Fruit fly (Drosophila melanogaster): ENCODE data around the gene plh.

Gene plh

DNA sequence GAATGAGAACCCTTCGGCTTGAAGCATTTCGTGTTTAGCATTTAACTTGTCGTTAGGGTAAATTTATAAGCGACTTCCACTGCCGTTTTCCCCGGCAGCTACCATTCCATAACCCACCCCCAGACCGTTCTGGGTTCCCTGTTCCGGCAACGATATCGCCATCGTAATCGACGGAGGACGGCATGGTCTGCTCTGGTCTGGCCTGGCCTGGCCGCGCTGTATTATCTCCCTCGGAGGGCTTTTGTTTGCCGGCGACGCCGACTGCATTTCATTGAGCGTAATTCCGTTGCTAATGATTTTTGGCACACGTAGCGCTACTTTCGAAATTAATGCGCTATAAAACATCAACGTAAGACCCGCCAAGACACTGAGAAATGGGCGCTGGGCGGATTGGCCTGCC, 26.1 kb downstream of the plh start (continued):
- TF ChIP-seq kni (GFP tag; optimal IDR thresholded peaks at IDR 0.05) (peak; percentile 9), CG7839 (tag; optimal IDR thresholded peaks at IDR 0.05) (no peak), da (GFP tag; optimal IDR thresholded peaks at IDR 0.05) (no peak), sens (GFP tag) (peak; percentile 64), CG12219 (GFP tag; optimal IDR thresholded peaks at IDR 0.05) (no peak), CG4360 (GFP tag; IDR thresholded peaks at IDR 0.05) (peak; percentile 36; the same call in 1 of the 2 replicates), pzg (GFP tag; optimal IDR thresholded peaks at IDR 0.05) (no peak), CG13894 (tag; optimal IDR thresholded peaks at IDR 0.05) (peak; percentile 42), Dp (GFP tag; optimal IDR thresholded peaks at IDR 0.05) (no peak), luna (GFP tag; optimal IDR thresholded peaks at IDR 0.05) (no peak), tio (GFP tag; optimal IDR thresholded peaks at IDR 0.05) (no peak), CG11696 (GFP tag; IDR thresholded peaks at IDR 0.05) (0 out of 2 replicates have a peak, but pooled peaks have one; percentile 12), Camta (GFP tag; optimal IDR thresholded peaks at IDR 0.05) (no peak)

- TF ChIP-seq zen (tag; optimal IDR thresholded peaks at IDR 0.05) (peak; percentile 28), Usf (GFP tag; optimal IDR thresholded peaks at IDR 0.05) (no peak), eve (GFP tag; optimal IDR thresholded peaks at IDR 0.05) (peak in 1 of 2 experiments; percentile 25)
Observed at dm6 chr3R:4984132-4984531, 26.7 kb downstream of the plh start, which contains the start of gene CG14662. Gene CG14662, minus strand, starts transcription at chr3R:4984232.

DNA sequence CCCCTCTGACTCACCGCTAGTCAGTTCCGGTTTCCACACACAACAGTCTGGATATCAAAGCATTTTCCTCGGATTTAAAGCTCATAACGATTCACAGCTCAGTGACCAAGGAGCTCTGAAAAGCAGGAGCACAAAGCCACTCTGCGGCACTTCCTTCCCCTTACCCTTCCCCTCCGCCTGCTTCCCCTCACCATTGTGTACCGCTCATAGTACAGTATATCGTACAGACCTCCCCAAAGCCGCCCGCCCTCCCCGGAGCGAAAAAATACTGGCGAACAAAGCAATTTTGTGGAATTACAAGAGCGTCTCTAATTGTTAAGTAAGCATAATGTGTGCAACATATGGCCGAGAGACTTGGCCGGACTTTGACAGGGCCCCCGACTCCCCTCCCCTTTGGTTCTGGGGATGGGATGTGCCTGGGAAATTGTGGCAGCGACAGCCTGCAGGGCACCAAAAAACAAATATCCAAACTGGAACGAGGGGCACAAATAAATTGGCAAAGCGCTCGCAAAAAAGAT, 29.7 kb downstream of the plh start:
- TF ChIP-seq CG10543 (GFP tag; optimal IDR thresholded peaks at IDR 0.05) (no peak), Mrtf (GFP tag; IDR thresholded peaks at IDR 0.05) (no peak), CG2199 (GFP tag; IDR thresholded peaks at IDR 0.05) (0 out of 3 replicates have a peak, but pooled peaks have one; percentile 6), pan (optimal IDR thresholded peaks at IDR 0.05) (no peak), pan (GFP tag; optimal IDR thresholded peaks at IDR 0.05 in 1 of 2, IDR thresholded peaks at IDR 0.05 in 1 of 2) (no peak), CG7839 (tag; optimal IDR thresholded peaks at IDR 0.05) (no peak), otp (GFP tag; IDR thresholded peaks at IDR 0.05) (no peak), ham (GFP tag; IDR thresholded peaks at IDR 0.05) (no peak), NFAT (GFP tag; IDR thresholded peaks at IDR 0.05) (no peak), abd-A (tag; optimal IDR thresholded peaks at IDR 0.05) (peak; percentile 65), chif (GFP tag; optimal IDR thresholded peaks at IDR 0.05) (no peak), MESR4 (GFP tag; optimal IDR thresholded peaks at IDR 0.05) (no peak), ind (GFP tag; optimal IDR thresholded peaks at IDR 0.05) (no peak), CG8765 (GFP tag; IDR thresholded peaks at IDR 0.05) (no peak), bbx (GFP tag; IDR thresholded peaks at IDR 0.05; ENCODE audit: partially characterized antibody) (no peak), CG17568 (GFP tag; optimal IDR thresholded peaks at IDR 0.05) (no peak), CG7271 (tag; optimal IDR thresholded peaks at IDR 0.05) (no peak), Doc3 (GFP tag; IDR thresholded peaks at IDR 0.05; ENCODE audit: partially characterized antibody) (no peak), CG4820 (GFP tag; optimal IDR thresholded peaks at IDR 0.05) (no peak), sens-2 (GFP tag; IDR thresholded peaks at IDR 0.05) (no peak), CG18011 (GFP tag; optimal IDR thresholded peaks at IDR 0.05) (no peak), CG34422 (GFP tag; IDR thresholded peaks at IDR 0.05) (0 out of 3 replicates have a peak, but pooled peaks have one; percentile 20), Opbp (GFP tag; IDR thresholded peaks at IDR 0.05; ENCODE audit: partially characterized antibody) (no peak), CG1233 (GFP tag; optimal IDR thresholded peaks at IDR 0.05) (no peak), ssp (GFP tag; IDR thresholded peaks at IDR 0.05) (no peak), Hey (tag; optimal IDR thresholded peaks at IDR 0.05) (no peak), CG4404 (GFP tag; IDR thresholded peaks at IDR 0.05) (no peak), Hr3 (GFP tag; optimal IDR thresholded peaks at IDR 0.05) (no peak), gsb-n (tag; optimal IDR thresholded peaks at IDR 0.05) (peak; percentile 30), CG6813 (GFP tag; optimal IDR thresholded peaks at IDR 0.05) (no peak), ap (GFP tag; IDR thresholded peaks at IDR 0.05) (no peak), CG17802 (tag; optimal IDR thresholded peaks at IDR 0.05) (no peak), CG5953 (GFP tag; IDR thresholded peaks at IDR 0.05) (no peak), sim (GFP tag; IDR thresholded peaks at IDR 0.05) (no peak)
